Worm (Caenorhabditis elegans) whole organism, young adult: Measurements from ENCODE around the gene rab-39.
A peak's percentile ranks its signal among the peaks of the same experiment; 100 is the strongest.

Experiments
- C06A6.2 ChIP-seq: fragments of 200-800 bp; sonication (Bioruptor generic); conservative IDR thresholded peaks from 2 replicates; pipeline ENCODE4 v1.3.6; 2022; ENCODE audit warnings: missing genetic modification characterization, missing compliant biosample characterization
- C17E4.6 ChIP-seq: fragments of 200-800 bp; sonication (Bioruptor generic); IDR thresholded peaks from 2 replicates; pipeline ENCODE4 v1.3.6; 2022; ENCODE audit warnings: missing genetic modification reagents, missing genetic modification characterization, missing compliant biosample characterization
- F10E7.11 ChIP-seq: sonication (generic microtip); optimal IDR thresholded peaks from 2 replicates; lab custom pipeline; 2017; ENCODE audit warnings: mild to moderate bottlenecking, missing genetic modification characterization, moderate library complexity, missing compliant biosample characterization
- F55B11.4 ChIP-seq: sonication (generic microtip); optimal IDR thresholded peaks from 2 replicates; lab custom pipeline; 2016; ENCODE audit warnings: missing compliant biosample characterization, missing genetic modification characterization, borderline replicate concordance; ENCODE audit not compliant: insufficient read depth
- F57A8.1 ChIP-seq: fragments of 200-800 bp; sonication (Bioruptor generic); optimal IDR thresholded peaks from 2 replicates; lab custom pipeline; 2018; ENCODE audit warnings: mild to moderate bottlenecking, missing genetic modification characterization, moderate library complexity, missing compliant biosample characterization
- T07F8.4 ChIP-seq: sonication (generic microtip); optimal IDR thresholded peaks from 2 replicates; lab custom pipeline; 2016; ENCODE audit warnings: mild to moderate bottlenecking, missing genetic modification characterization, moderate library complexity, missing compliant biosample characterization
- Y53G8AR.9 ChIP-seq: fragments of 200-800 bp; sonication (Bioruptor generic); conservative IDR thresholded peaks from 2 replicates; pipeline ENCODE4 v1.3.6; 2022; ENCODE audit warnings: missing genetic modification reagents, missing genetic modification characterization, missing compliant biosample characterization
- ZK185.1 ChIP-seq: sonication (generic microtip); optimal IDR thresholded peaks from 2 replicates; lab custom pipeline; 2016; ENCODE audit warnings: mild to moderate bottlenecking, missing genetic modification characterization, missing compliant biosample characterization; ENCODE audit not compliant: poor library complexity, severe bottlenecking
- ama-1 ChIP-seq, 3 experiments: fragments of 150-350 bp in 1 of 3; sonication (generic microtip) in 2 of 3; optimal IDR thresholded peaks; 2 replicates each; lab custom pipeline; 2014 to 2018; ENCODE audit warnings: missing biosample characterization in 2 of 3, missing genetic modification characterization in 2 of 3, missing genetic modification reagents in 2 of 3
- aptf-3 ChIP-seq: fragments of 200-800 bp; sonication (Bioruptor generic); IDR thresholded peaks from 2 replicates; pipeline ENCODE4 v1.3.6; 2022; ENCODE audit warnings: missing genetic modification characterization, missing compliant biosample characterization
- attf-5 ChIP-seq: fragments of 200-800 bp; sonication (Bioruptor generic); optimal IDR thresholded peaks from 2 replicates; lab custom pipeline; 2018; ENCODE audit warnings: mild to moderate bottlenecking, missing genetic modification characterization, missing compliant biosample characterization
- ceh-40 ChIP-seq: fragments of 200-800 bp; sonication (Bioruptor generic); IDR thresholded peaks from 2 replicates; pipeline ENCODE4 v1.3.6; 2022; ENCODE audit warnings: missing genetic modification characterization, missing compliant biosample characterization
- ceh-79 ChIP-seq: sonication (generic microtip); optimal IDR thresholded peaks from 2 replicates; lab custom pipeline; 2017; ENCODE audit warnings: mild to moderate bottlenecking, missing genetic modification characterization, missing compliant biosample characterization
- ceh-91 ChIP-seq: fragments of 200-800 bp; sonication (Bioruptor generic); IDR thresholded peaks from 2 replicates; pipeline ENCODE4 v1.3.6; 2022; ENCODE audit warnings: missing genetic modification reagents, missing genetic modification characterization, missing compliant biosample characterization
- egl-18 ChIP-seq: fragments of 200-800 bp; sonication (Bioruptor generic); IDR thresholded peaks from 2 replicates; pipeline ENCODE4 v1.3.6; 2022; ENCODE audit warnings: missing genetic modification reagents, missing genetic modification characterization, missing compliant biosample characterization
- ets-4 ChIP-seq: fragments of 200-800 bp; sonication (Bioruptor generic); optimal IDR thresholded peaks from 2 replicates; lab custom pipeline; 2018; ENCODE audit warnings: mild to moderate bottlenecking, missing genetic modification characterization, missing compliant biosample characterization
- gei-17 ChIP-seq: fragments of 200-800 bp; sonication (Bioruptor generic); optimal IDR thresholded peaks from 2 replicates; lab custom pipeline; 2018; ENCODE audit warnings: mild to moderate bottlenecking, missing genetic modification characterization, missing compliant biosample characterization
- hmg-20 ChIP-seq: fragments of 200-800 bp; sonication (Bioruptor generic); IDR thresholded peaks from 2 replicates; pipeline ENCODE4 v1.3.6; 2022; ENCODE audit warnings: missing genetic modification reagents, missing genetic modification characterization, missing compliant biosample characterization
- hsf-1 ChIP-seq: fragments of 200-800 bp; sonication (Bioruptor generic); IDR thresholded peaks from 2 replicates; pipeline ENCODE4 v1.3.6; 2022; ENCODE audit warnings: missing genetic modification reagents, missing genetic modification characterization, missing compliant biosample characterization
- let-607 ChIP-seq, 2 experiments: fragments of 200-800 bp in 1 of 2; sonication (Bioruptor generic) in 1 of 2; sonication (generic microtip) in 1 of 2; optimal IDR thresholded peaks; 2 replicates each; lab custom pipeline; 2016 to 2018; ENCODE audit warnings: mild to moderate bottlenecking in 2 of 2, missing compliant biosample characterization in 2 of 2, missing genetic modification characterization in 2 of 2, moderate library complexity in 2 of 2, missing genotype in 1 of 2
- lin-35 ChIP-seq, 3 experiments: fragments of 150-350 bp in 2 of 3; sonication (generic microtip) in 1 of 3; optimal IDR thresholded peaks; 2 replicates each; lab custom pipeline; 2014 to 2018; ENCODE audit warnings: missing biosample characterization in 3 of 3, missing genetic modification characterization in 3 of 3, missing genetic modification reagents in 3 of 3
- lin-40 ChIP-seq: sonication (generic microtip); optimal IDR thresholded peaks from 2 replicates; lab custom pipeline; 2016; ENCODE audit warnings: missing genetic modification characterization, mild to moderate bottlenecking, missing compliant biosample characterization, missing genotype, missing genetic modification reagents
- madf-8 ChIP-seq: fragments of 200-800 bp; sonication (Bioruptor generic); conservative IDR thresholded peaks from 2 replicates; pipeline ENCODE4 v1.3.6; 2022; ENCODE audit warnings: missing genetic modification reagents, missing genetic modification characterization, missing compliant biosample characterization
- nfyb-1 ChIP-seq: fragments of 200-800 bp; sonication (Bioruptor generic); IDR thresholded peaks from 2 replicates; pipeline ENCODE4 v1.3.6; 2022; ENCODE audit warnings: missing genetic modification reagents, missing genetic modification characterization, missing compliant biosample characterization
- nhr-179 ChIP-seq: sonication (generic microtip); optimal IDR thresholded peaks from 2 replicates; lab custom pipeline; 2016; ENCODE audit warnings: mild to moderate bottlenecking, missing genetic modification characterization, missing compliant biosample characterization
- snpc-1.3 ChIP-seq: sonication (generic microtip); optimal IDR thresholded peaks from 2 replicates; lab custom pipeline; 2017; ENCODE audit warnings: missing genetic modification characterization, mild to moderate bottlenecking, missing compliant biosample characterization, antibody characterized with exemption, moderate library complexity, missing genotype, missing genetic modification reagents; ENCODE audit not compliant: insufficient read depth
- snpc-3.4 ChIP-seq: sonication (generic microtip); optimal IDR thresholded peaks from 2 replicates; lab custom pipeline; 2017; ENCODE audit warnings: missing genetic modification characterization, mild to moderate bottlenecking, missing compliant biosample characterization, antibody characterized with exemption, moderate library complexity, missing genotype, missing genetic modification reagents
- tbp1 ChIP-seq: fragments of 200-800 bp; sonication (Bioruptor generic); optimal IDR thresholded peaks from 2 replicates; lab custom pipeline; 2018; ENCODE audit warnings: mild to moderate bottlenecking, missing genetic modification characterization, missing compliant biosample characterization
- unc-62 ChIP-seq: fragments of 150-350 bp; optimal IDR thresholded peaks from 2 replicates; lab custom pipeline; 2014; ENCODE audit warnings: missing biosample characterization, missing genetic modification reagents, missing genetic modification characterization
- xnd-1 ChIP-seq: sonication (generic microtip); optimal IDR thresholded peaks from 2 replicates; lab custom pipeline; 2016; ENCODE audit warnings: missing genotype, missing genetic modification reagents, missing genetic modification characterization, missing compliant biosample characterization
- zfh-2 ChIP-seq: fragments of 200-800 bp; sonication (Bioruptor generic); conservative IDR thresholded peaks from 2 replicates; pipeline ENCODE4 v1.3.6; 2022; ENCODE audit warnings: missing genetic modification reagents, missing genetic modification characterization, missing compliant biosample characterization
- zim-3 ChIP-seq: sonication (generic microtip); optimal IDR thresholded peaks from 2 replicates; lab custom pipeline; 2017; ENCODE audit warnings: mild to moderate bottlenecking, missing genetic modification characterization, moderate library complexity, missing compliant biosample characterization
- ztf-6 ChIP-seq: fragments of 200-800 bp; sonication (Bioruptor generic); IDR thresholded peaks from 2 replicates; pipeline ENCODE4 v1.3.6; 2022; ENCODE audit warnings: missing genetic modification reagents, missing genetic modification characterization, missing compliant biosample characterization

Gene rab-39

DNA sequence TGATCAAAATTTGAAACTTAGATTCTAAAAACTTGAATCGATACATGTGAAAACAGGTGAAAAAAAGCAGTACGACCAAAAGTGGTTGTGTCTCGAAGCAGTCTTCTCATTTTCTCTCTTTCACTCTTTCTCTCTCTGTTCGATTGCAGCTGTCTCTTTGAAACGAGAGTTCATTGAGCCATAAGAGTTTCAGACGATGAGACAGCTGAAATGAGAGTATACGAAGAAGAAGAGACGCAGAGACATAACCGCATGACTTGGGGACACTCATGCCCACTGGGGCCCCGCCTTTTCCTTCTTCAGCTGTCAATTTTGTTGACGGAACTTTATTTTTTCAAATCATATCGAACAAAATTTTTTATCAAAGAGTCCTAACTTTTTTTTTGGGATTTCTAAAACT is 48.7 kb downstream of the rab-39 start (continued):
- TF ChIP-seq zim-3 (tag; lab: Kevin White, UChicago) (no peak), ets-4 (GFP tag; lab: Kevin White, UChicago) (no peak), ztf-6 (GFP tag; lab: Robert Waterston, UW) (no peak), xnd-1 (tag; lab: Kevin White, UChicago) (no peak), F57A8.1 (GFP tag; lab: Kevin White, UChicago) (no peak), egl-18 (GFP tag; lab: Robert Waterston, UW) (peak; percentile 4; the same call in 1 of the 2 replicates), Y53G8AR.9 (0 out of 2 replicates have a peak, but pooled peaks have one; percentile 31), F55B11.4 (tag; lab: Kevin White, UChicago) (no peak), snpc-3.4 (no peak), unc-62 (GFP tag; lab: Kevin White, UChicago) (peak; percentile 86), hsf-1 (no peak), attf-5 (peak; percentile 83), F10E7.11 (tag; lab: Kevin White, UChicago) (no peak), C17E4.6 (no peak), snpc-1.3 (no peak), hmg-20 (GFP tag; lab: Robert Waterston, UW) (no peak), let-607 (tag; optimal IDR thresholded peaks at IDR 0.05; lab: Kevin White, UChicago) (peak; percentile 35 to 57), ceh-91 (no peak), nhr-179 (tag; lab: Kevin White, UChicago) (no peak), ceh-40 (GFP tag; lab: Robert Waterston, UW) (no peak), zfh-2 (GFP tag; lab: Robert Waterston, UW) (peak; percentile 32; the same call in 1 of the 2 replicates), nfyb-1 (peak; percentile 67; the same call in 1 of the 2 replicates), lin-40 (tag; lab: Kevin White, UChicago) (peak; percentile 88)

DNA sequence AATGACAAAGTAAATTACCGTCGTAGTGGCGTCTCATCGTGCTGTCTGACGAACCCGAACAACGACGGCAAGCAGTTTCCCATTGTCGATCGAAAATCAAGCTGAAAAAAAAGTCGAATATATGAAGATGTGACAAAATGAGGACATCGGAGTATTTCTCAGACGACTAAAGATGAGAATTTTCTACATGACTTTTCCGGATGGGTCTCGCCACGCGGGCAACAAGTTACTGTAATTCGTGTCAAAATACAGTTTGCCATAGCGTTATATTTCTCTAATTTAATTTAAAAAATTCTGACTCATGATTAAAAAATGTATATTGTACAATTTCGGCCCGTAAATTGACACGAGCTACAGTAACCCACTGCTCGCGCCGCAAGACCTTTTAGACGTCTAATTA is 49.8 kb downstream of the rab-39 start, which contains the start of gene C01G6.4:
TSS of gene C01G6.4 (minus strand) at position 101 of the 400 bp plus-strand sequence.
- TF ChIP-seq lin-35 (GFP tag; optimal IDR thresholded peaks at IDR 0.05; lab: Kevin White, UChicago) (no peak), C06A6.2 (GFP tag; lab: Robert Waterston, UW) (no peak), ztf-6 (GFP tag; lab: Robert Waterston, UW) (no peak), ama-1 (optimal IDR thresholded peaks at IDR 0.05; lab: Kevin White, UChicago) (no peak), ama-1 (GFP tag; optimal IDR thresholded peaks at IDR 0.05; lab: Kevin White, UChicago) (no peak), gei-17 (GFP tag; lab: Kevin White, UChicago) (no peak), aptf-3 (GFP tag; lab: Robert Waterston, UW) (no peak), T07F8.4 (tag; lab: Kevin White, UChicago) (no peak), tbp1 (GFP tag; lab: Kevin White, UChicago) (no peak), madf-8 (GFP tag; lab: Robert Waterston, UW) (no peak), egl-18 (GFP tag; lab: Robert Waterston, UW) (no peak), ceh-79 (tag; lab: Kevin White, UChicago) (no peak), ZK185.1 (tag; lab: Kevin White, UChicago) (no peak)
